Worm (Caenorhabditis elegans): Measurements from ENCODE around the gene T03F6.3.
"Not testable (repeated sequence)": the region's sequence is repeated elsewhere in the genome, so short reads cannot be mapped to it uniquely, and the experiment has no call there.

- TF ChIP-seq mdl-1 (tag; optimal IDR thresholded peaks at IDR 0.05); Y55F3AM.14 (GFP tag; optimal IDR thresholded peaks at IDR 0.05); gmeb-1 (tag; optimal IDR thresholded peaks at IDR 0.05); R02D3.7 (tag; optimal IDR thresholded peaks at IDR 0.05); skn-1 (tag; optimal IDR thresholded peaks at IDR 0.05); nhr-12 (tag; optimal IDR thresholded peaks at IDR 0.05); mbf-1 (tag; optimal IDR thresholded peaks at IDR 0.05); ztf-11 (tag; optimal IDR thresholded peaks at IDR 0.05); nhr-237 (tag; optimal IDR thresholded peaks at IDR 0.05); mab-5 (tag; optimal IDR thresholded peaks at IDR 0.05); ama-1 (optimal IDR thresholded peaks at IDR 0.05); snpc-4 (tag; optimal IDR thresholded peaks at IDR 0.05); lin-11 (tag; optimal IDR thresholded peaks at IDR 0.05): not testable (repeated sequence)
These were observed 12.6 kb downstream of the T03F6.3 start, which contains the start of the genes srlf-9 and srlf-10 for ce11 chrIII:13401673-13402258.
